Fruit fly (Drosophila melanogaster): ENCODE measurements around the gene CG9813.

Gene CG9813

DNA sequence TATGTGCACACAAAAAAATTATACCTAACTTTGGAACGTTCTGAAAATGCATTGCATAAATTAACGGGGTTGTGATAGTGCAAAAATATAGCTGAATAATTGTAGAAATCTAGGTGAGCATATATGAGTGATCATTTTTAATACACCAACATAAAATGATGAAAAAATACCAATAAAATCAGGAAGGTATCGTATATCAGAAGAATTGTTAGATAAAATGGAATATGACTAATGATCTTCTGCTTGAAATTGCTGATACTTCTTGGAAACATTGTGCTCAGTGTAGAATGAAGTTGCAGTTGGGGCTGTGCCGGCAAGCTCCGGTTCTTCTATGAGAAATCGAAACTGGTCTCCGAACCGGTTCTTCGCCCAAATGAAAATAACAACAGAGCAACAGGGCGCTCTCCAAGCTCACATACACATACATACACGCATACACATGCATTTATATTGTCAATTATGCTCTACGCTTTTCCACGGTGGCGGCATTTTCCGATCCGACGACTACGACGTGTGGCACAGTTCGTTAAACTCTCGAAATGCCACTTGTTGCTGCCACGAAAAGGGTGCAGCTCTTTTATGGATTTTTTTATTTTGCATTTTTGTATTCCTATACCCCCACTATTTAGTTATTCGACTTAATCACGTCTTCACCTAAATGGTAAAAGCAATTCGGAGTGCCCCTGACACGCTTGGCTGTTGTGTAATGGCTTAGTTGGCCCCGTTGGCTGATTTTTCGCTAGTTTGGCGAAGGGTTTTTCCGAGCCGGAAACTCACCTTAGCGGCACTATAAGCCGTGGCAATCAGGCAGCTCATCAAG, 21.5 kb upstream of the CG9813 start (continued):
- TF ChIP-seq Taf1 (GFP tag; IDR thresholded peaks at IDR 0.05) (peak; percentile 65; the same call in 1 of the 2 replicates), CHES-1-like (GFP tag; optimal IDR thresholded peaks at IDR 0.05) (peak; percentile 89), gsb-n (tag; optimal IDR thresholded peaks at IDR 0.05) (peak; percentile 85), CG10565 (GFP tag; optimal IDR thresholded peaks at IDR 0.05) (peak; percentile 57), Blimp-1 (GFP tag; optimal IDR thresholded peaks at IDR 0.05) (peak; percentile 92), CG31388 (GFP tag; optimal IDR thresholded peaks at IDR 0.05) (peak; percentile 61), CG9932 (GFP tag; IDR thresholded peaks at IDR 0.05) (peak; percentile 85), crc (GFP tag; optimal IDR thresholded peaks at IDR 0.05) (peak; percentile 76), CG1024 (GFP tag; IDR thresholded peaks at IDR 0.05) (peak; percentile 64; the same call in 1 of the 2 replicates), gro (GFP tag; optimal IDR thresholded peaks at IDR 0.05) (peak; percentile 55), CG30403 (GFP tag; optimal IDR thresholded peaks at IDR 0.05) (peak; percentile 95), CG4282 (GFP tag; optimal IDR thresholded peaks at IDR 0.05) (peak; percentile 66), lmd (GFP tag; IDR thresholded peaks at IDR 0.05) (peak; percentile 90), gcm2 (GFP tag; optimal IDR thresholded peaks at IDR 0.05) (peak; percentile 82), peb (GFP tag; IDR thresholded peaks at IDR 0.05) (peak; percentile 68; the same call in 1 of the 2 replicates), CG12219 (GFP tag; optimal IDR thresholded peaks at IDR 0.05) (peak; percentile 88), gce (GFP tag; IDR thresholded peaks at IDR 0.05) (peak; percentile 81; the same call in 2 of the 3 replicates), CG10959 (GFP tag; IDR thresholded peaks at IDR 0.05) (peak; percentile 32), Jarid2 (GFP tag; optimal IDR thresholded peaks at IDR 0.05) (peak; percentile 43), CG11504 (tag; optimal IDR thresholded peaks at IDR 0.05) (peak; percentile 90), CG9876 (GFP tag; optimal IDR thresholded peaks at IDR 0.05) (peak; percentile 68), ap (GFP tag; IDR thresholded peaks at IDR 0.05) (peak; percentile 68), CG30431 (GFP tag; optimal IDR thresholded peaks at IDR 0.05) (peak; percentile 84), CG17912 (GFP tag; optimal IDR thresholded peaks at IDR 0.05) (peak; percentile 9), CkIIα-i1 (GFP tag; IDR thresholded peaks at IDR 0.05) (0 out of 2 replicates have a peak, but pooled peaks have one; percentile 21), hkb (optimal IDR thresholded peaks at IDR 0.05) (no peak), hkb (GFP tag; IDR thresholded peaks at IDR 0.05) (peak; percentile 89), Drgx (GFP tag; IDR thresholded peaks at IDR 0.05) (peak; percentile 81), CG14050 (GFP tag; IDR thresholded peaks at IDR 0.05) (peak; percentile 75), CG32772 (GFP tag; IDR thresholded peaks at IDR 0.05) (peak; percentile 83), HLH3B (GFP tag; IDR thresholded peaks at IDR 0.05) (peak; percentile 85), CG9437 (GFP tag; optimal IDR thresholded peaks at IDR 0.05) (peak; percentile 88), CG4424 (GFP tag; optimal IDR thresholded peaks at IDR 0.05) (peak; percentile 86), sisA (GFP tag; IDR thresholded peaks at IDR 0.05) (peak; percentile 81), zfh1 (GFP tag; IDR thresholded peaks at IDR 0.05) (peak; percentile 82), scrt (GFP tag; optimal IDR thresholded peaks at IDR 0.05) (peak; percentile 42), Ravus (GFP tag; IDR thresholded peaks at IDR 0.05) (peak; percentile 66), CG4820 (GFP tag; optimal IDR thresholded peaks at IDR 0.05) (peak; percentile 83), CG14441 (GFP tag; IDR thresholded peaks at IDR 0.05) (peak; percentile 84), CG17612 (GFP tag; IDR thresholded peaks at IDR 0.05) (peak; percentile 54), Xrp1 (GFP tag; IDR thresholded peaks at IDR 0.05) (peak; percentile 88), Meics (GFP tag; optimal IDR thresholded peaks at IDR 0.05) (peak; percentile 88), Deaf1 (tag; optimal IDR thresholded peaks at IDR 0.05) (peak; percentile 48), Hr3 (GFP tag; optimal IDR thresholded peaks at IDR 0.05) (peak; percentile 88), CG3726 (GFP tag; IDR thresholded peaks at IDR 0.05) (peak; percentile 80; the same call in 2 of the 3 replicates), p53 (GFP tag; optimal IDR thresholded peaks at IDR 0.05) (peak; percentile 79), CG31365 (tag; optimal IDR thresholded peaks at IDR 0.05) (peak; percentile 67), bab2 (GFP tag; optimal IDR thresholded peaks at IDR 0.05) (peak; percentile 87), CG14667 (GFP tag; IDR thresholded peaks at IDR 0.05) (peak; percentile 79), CG9817 (tag; optimal IDR thresholded peaks at IDR 0.05) (peak; percentile 79), row (GFP tag; IDR thresholded peaks at IDR 0.05) (peak; percentile 88)
